Worm (Caenorhabditis elegans) whole organism, early embryonic: ENCODE results near the gene Y64G10A.1.

Experiments
- aly-1 ChIP-seq: sonication (generic microtip); optimal IDR thresholded peaks from 2 replicates; lab custom pipeline; 2016; ENCODE audit warnings: missing genetic modification characterization, missing compliant biosample characterization
- ama-1 ChIP-seq: fragments of 150-350 bp; optimal IDR thresholded peaks from 2 replicates; lab custom pipeline; 2014
- ceh-13 ChIP-seq: fragments of 200-800 bp; sonication (Bioruptor generic); optimal IDR thresholded peaks from 2 replicates; lab custom pipeline; 2018; ENCODE audit warnings: mild to moderate bottlenecking, missing genetic modification characterization, missing compliant biosample characterization
- flt-1 ChIP-seq: fragments of 200-800 bp; sonication (Bioruptor generic); IDR thresholded peaks from 2 replicates; pipeline ENCODE4 v1.3.6; 2022; ENCODE audit warnings: missing genetic modification characterization, missing compliant biosample characterization
- hmg-4 ChIP-seq: fragments of 200-800 bp; sonication (Bioruptor generic); optimal IDR thresholded peaks from 2 replicates; lab custom pipeline; 2018; ENCODE audit warnings: mild to moderate bottlenecking, missing genetic modification characterization, missing compliant biosample characterization
- scrt-1 ChIP-seq: fragments of 200-800 bp; sonication (Bioruptor generic); IDR thresholded peaks from 2 replicates; pipeline ENCODE4 v1.3.6; 2022; ENCODE audit warnings: missing genetic modification characterization, missing compliant biosample characterization

DNA sequence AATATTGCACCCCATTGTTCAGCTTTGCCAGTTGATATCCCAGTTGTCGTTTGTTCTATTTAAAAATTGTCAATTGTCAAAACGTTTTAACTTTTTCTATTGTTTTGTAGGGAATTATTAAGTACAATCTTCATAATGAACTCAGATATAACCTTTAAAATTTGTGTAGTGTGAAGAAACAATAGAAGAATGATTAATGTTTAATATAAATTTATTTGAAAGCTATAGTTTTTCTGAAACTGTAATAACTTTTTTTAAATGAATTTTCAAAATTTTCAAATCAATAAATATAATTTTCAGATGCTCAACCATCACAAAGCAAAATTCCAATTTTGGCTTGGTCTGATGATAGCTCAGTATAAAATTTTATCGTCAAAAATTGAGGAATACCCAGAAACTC is 47.0 kb downstream of the Y64G10A.1 start, which contains the start of gene K01G12.22:
- no peak for TF ChIP-seq ceh-13 (GFP tag; lab: Kevin White, UChicago)
- TF ChIP-seq hmg-4 (GFP tag; lab: Kevin White, UChicago): no peak
- no peak for TF ChIP-seq ama-1 (lab: Kevin White, UChicago)
- no peak for TF ChIP-seq flt-1 (GFP tag; lab: Robert Waterston, UW)
- TF ChIP-seq scrt-1 (GFP tag; lab: Robert Waterston, UW): no peak
- TF ChIP-seq aly-1 (tag; lab: Kevin White, UChicago): no peak
